Worm (Caenorhabditis elegans): ENCODE results near the gene csn-4.

ce11 chrIV:1113638-1114037 lies 26.8 kb upstream of the csn-4 start, which contains the start of gene srx-14:
- no peak for TF ChIP-seq mes-2 (tag; optimal IDR thresholded peaks at IDR 0.05; ENCODE audit: poor library complexity, severe bottlenecking)
- TF ChIP-seq daf-12 (tag; optimal IDR thresholded peaks at IDR 0.05), result no peak
- TF ChIP-seq nhr-102 (tag; optimal IDR thresholded peaks at IDR 0.05), result no peak
- no peak for TF ChIP-seq F49E8.2 (tag; optimal IDR thresholded peaks at IDR 0.05; ENCODE audit: borderline replicate concordance)
- TF ChIP-seq lin-29 (GFP tag; IDR thresholded peaks at IDR 0.05), result no peak
- no peak for TF ChIP-seq dve-1 (tag; optimal IDR thresholded peaks at IDR 0.05; ENCODE audit: insufficient read depth)
- no peak for TF ChIP-seq mxl-3 (GFP tag; optimal IDR thresholded peaks at IDR 0.05)
- TF ChIP-seq aly-2 (tag; optimal IDR thresholded peaks at IDR 0.05), result no peak
- no peak for TF ChIP-seq ZK546.5 (tag; optimal IDR thresholded peaks at IDR 0.05)
- TF ChIP-seq tag-97 (GFP tag; IDR thresholded peaks at IDR 0.05), result no peak
